Fruit fly (Drosophila melanogaster) whole organism, embryonic: Measurements from ENCODE around the gene ND-PDSW.

Experiments used
- Asciz ChIP-seq: fragments of 200-800 bp; sonication (Bioruptor generic); optimal IDR thresholded peaks from 2 replicates; lab custom pipeline; 2017; ENCODE audit warnings: missing biosample characterization, mild to moderate bottlenecking, missing genetic modification characterization, missing genetic modification reagents
- Atf6 ChIP-seq: fragments of 200-800 bp; sonication (Bioruptor generic); IDR thresholded peaks from 2 replicates; pipeline ENCODE4 v1.3.6; 2022; ENCODE audit warnings: missing biosample characterization, missing genetic modification characterization
- C15 ChIP-seq: fragments of 200-800 bp; sonication (Bioruptor generic); IDR thresholded peaks from 3 replicates; pipeline ENCODE4 v1.3.6; 2022; ENCODE audit warnings: missing biosample characterization, missing genetic modification characterization
- CG10267 ChIP-seq: fragments of 200-800 bp; sonication (Bioruptor generic); optimal IDR thresholded peaks from 2 replicates; lab custom pipeline; 2018; ENCODE audit warnings: missing biosample characterization, mild to moderate bottlenecking, missing genetic modification characterization, moderate library complexity
- CG10979 ChIP-seq: fragments of 200-800 bp; sonication (Bioruptor generic); optimal IDR thresholded peaks from 2 replicates; lab custom pipeline; 2018; ENCODE audit warnings: missing biosample characterization, mild to moderate bottlenecking, missing genetic modification characterization, moderate library complexity
- CG11247 ChIP-seq: fragments of 200-800 bp; sonication (Bioruptor generic); IDR thresholded peaks from 2 replicates; pipeline ENCODE4 v1.3.6; 2022; ENCODE audit warnings: missing biosample characterization, missing genetic modification characterization
- CG11504 ChIP-seq: fragments of 200-800 bp; sonication (Bioruptor generic); optimal IDR thresholded peaks from 3 replicates; lab custom pipeline; 2019; ENCODE audit warnings: missing biosample characterization, mild to moderate bottlenecking, missing genetic modification characterization, moderate library complexity
- CG11560 ChIP-seq: fragments of 200-800 bp; sonication (Bioruptor generic); IDR thresholded peaks from 3 replicates; pipeline ENCODE4 v1.3.6; 2022; ENCODE audit warnings: missing biosample characterization, missing genetic modification characterization
- CG1233 ChIP-seq: fragments of 200-800 bp; sonication (Bioruptor generic); optimal IDR thresholded peaks from 4 replicates; lab custom pipeline; 2018; ENCODE audit warnings: missing biosample characterization, mild to moderate bottlenecking, missing genetic modification characterization
- CG13424 ChIP-seq: fragments of 200-800 bp; sonication (Bioruptor generic); optimal IDR thresholded peaks from 2 replicates; lab custom pipeline; 2019; ENCODE audit warnings: missing biosample characterization, mild to moderate bottlenecking, missing genetic modification characterization, moderate library complexity
- CG14050 ChIP-seq: fragments of 200-800 bp; sonication (Bioruptor generic); IDR thresholded peaks from 3 replicates; pipeline ENCODE4 v1.3.6; 2022; ENCODE audit warnings: missing biosample characterization, missing genetic modification characterization
- CG2712 ChIP-seq: fragments of 200-800 bp; optimal IDR thresholded peaks from 3 replicates; lab custom pipeline; 2019; ENCODE audit warnings: missing biosample characterization, mild to moderate bottlenecking, missing genetic modification characterization, moderate library complexity
- CG2875 ChIP-seq: fragments of 200-800 bp; sonication (Bioruptor generic); optimal IDR thresholded peaks from 2 replicates; lab custom pipeline; 2017; ENCODE audit warnings: missing biosample characterization, mild to moderate bottlenecking, missing genetic modification characterization, missing genetic modification reagents
- CG30403 ChIP-seq: fragments of 200-800 bp; sonication (Bioruptor generic); optimal IDR thresholded peaks from 3 replicates; lab custom pipeline; 2016; ENCODE audit warnings: missing biosample characterization, missing genetic modification characterization
- CG31441 ChIP-seq: fragments of 200-800 bp; sonication (Bioruptor generic); IDR thresholded peaks from 2 replicates; pipeline ENCODE4 v1.3.6; 2022; ENCODE audit warnings: missing biosample characterization, missing genetic modification characterization
- CG6791 ChIP-seq: fragments of 200-800 bp; sonication (Bioruptor generic); IDR thresholded peaks from 3 replicates; pipeline ENCODE4 v1.3.6; 2022; ENCODE audit warnings: missing biosample characterization, missing genetic modification characterization; ENCODE audit not compliant: partially characterized antibody
- CG7556 ChIP-seq: fragments of 200-800 bp; sonication (Bioruptor generic); optimal IDR thresholded peaks from 2 replicates; lab custom pipeline; 2017; ENCODE audit warnings: missing biosample characterization, mild to moderate bottlenecking, missing genetic modification characterization
- CG7839 ChIP-seq: fragments of 200-800 bp; sonication (Bioruptor generic); optimal IDR thresholded peaks from 3 replicates; lab custom pipeline; 2018; ENCODE audit warnings: missing biosample characterization, mild to moderate bottlenecking, missing genetic modification characterization, moderate library complexity
- D19A ChIP-seq: fragments of 200-800 bp; optimal IDR thresholded peaks from 3 replicates; lab custom pipeline; 2019; ENCODE audit warnings: missing biosample characterization, mild to moderate bottlenecking, missing genetic modification characterization, moderate library complexity
- E2f1 ChIP-seq: fragments of 200-800 bp; sonication (Bioruptor generic); IDR thresholded peaks from 2 replicates; pipeline ENCODE4 v1.3.6; 2022; ENCODE audit warnings: missing biosample characterization, missing genetic modification characterization
- Hand ChIP-seq: fragments of 200-800 bp; sonication (Bioruptor generic); optimal IDR thresholded peaks from 2 replicates; lab custom pipeline; 2017; ENCODE audit warnings: mild to moderate bottlenecking, missing biosample characterization, missing genetic modification reagents, missing genetic modification characterization
- Hr3 ChIP-seq: fragments of 200-800 bp; sonication (Bioruptor generic); optimal IDR thresholded peaks from 3 replicates; lab custom pipeline; 2016; ENCODE audit warnings: missing biosample characterization, missing genetic modification characterization
- Hr51 ChIP-seq, 2 experiments: fragments of 200-800 bp; sonication (Bioruptor generic); optimal IDR thresholded peaks; 2 replicates in 1 of 2; 3 replicates in 1 of 2; lab custom pipeline; 2016 to 2018; ENCODE audit warnings: missing biosample characterization in 2 of 2, missing genetic modification characterization in 2 of 2, mild to moderate bottlenecking in 1 of 2, moderate library complexity in 1 of 2
- MBD-R2 ChIP-seq: fragments of 200-800 bp; sonication (Bioruptor generic); IDR thresholded peaks from 2 replicates; pipeline ENCODE4 v1.3.6; 2022; ENCODE audit warnings: missing biosample characterization, missing genetic modification characterization
- Med ChIP-seq: fragments of 200-800 bp; sonication (Bioruptor generic); peaks from one replicate; lab custom pipeline; 2016; ENCODE audit warnings: missing biosample characterization, missing genetic modification characterization, mild to moderate bottlenecking, inconsistent platforms, moderate library complexity
- TFAM ChIP-seq: fragments of 200-800 bp; sonication (Bioruptor generic); optimal IDR thresholded peaks from 2 replicates; lab custom pipeline; 2017; ENCODE audit warnings: missing biosample characterization, missing genetic modification characterization, inconsistent platforms
- ab ChIP-seq: fragments of 200-800 bp; sonication (Bioruptor generic); optimal IDR thresholded peaks from 2 replicates; lab custom pipeline; 2016; ENCODE audit warnings: missing biosample characterization, missing genetic modification characterization
- ac ChIP-seq: fragments of 200-800 bp; sonication (Bioruptor generic); optimal IDR thresholded peaks from 3 replicates; lab custom pipeline; 2017; ENCODE audit warnings: missing biosample characterization, mild to moderate bottlenecking, missing genetic modification characterization
- bsh ChIP-seq, 2 experiments: fragments of 200-800 bp; sonication (Bioruptor generic); optimal IDR thresholded peaks; 2 replicates each; lab custom pipeline; 2017 to 2018; ENCODE audit warnings: mild to moderate bottlenecking in 2 of 2, missing biosample characterization in 2 of 2, missing genetic modification characterization in 2 of 2, moderate library complexity in 1 of 2
- crp ChIP-seq, 2 experiments: fragments of 200-800 bp; sonication (Bioruptor generic); optimal IDR thresholded peaks; 2 replicates in 1 of 2; 3 replicates in 1 of 2; lab custom pipeline; 2017; ENCODE audit warnings: missing biosample characterization in 2 of 2, missing genetic modification characterization in 2 of 2, mild to moderate bottlenecking in 1 of 2, moderate library complexity in 1 of 2
- danr ChIP-seq: fragments of 200-800 bp; sonication (Bioruptor generic); IDR thresholded peaks from 2 replicates; pipeline ENCODE4 v1.3.6; 2022; ENCODE audit warnings: missing biosample characterization, missing genetic modification characterization
- emc ChIP-seq: fragments of 200-800 bp; sonication (Bioruptor generic); optimal IDR thresholded peaks from 2 replicates; lab custom pipeline; 2016; ENCODE audit warnings: missing biosample characterization, missing genetic modification characterization
- fd102C ChIP-seq: fragments of 200-800 bp; sonication (Bioruptor generic); optimal IDR thresholded peaks from 2 replicates; lab custom pipeline; 2018; ENCODE audit warnings: missing biosample characterization, mild to moderate bottlenecking, missing genetic modification characterization, moderate library complexity
- gem ChIP-seq: fragments of 200-800 bp; sonication (Bioruptor generic); optimal IDR thresholded peaks from 2 replicates; lab custom pipeline; 2019; ENCODE audit warnings: missing biosample characterization, mild to moderate bottlenecking, missing genetic modification characterization, moderate library complexity
- gro ChIP-seq: fragments of 200-800 bp; sonication (Bioruptor generic); optimal IDR thresholded peaks from 2 replicates; lab custom pipeline; 2016; ENCODE audit warnings: missing biosample characterization, missing genetic modification characterization
- gsb-n ChIP-seq: fragments of 200-800 bp; sonication (Bioruptor generic); optimal IDR thresholded peaks from 3 replicates; lab custom pipeline; 2018; ENCODE audit warnings: missing biosample characterization, mild to moderate bottlenecking, missing genetic modification characterization
- hbn ChIP-seq: fragments of 200-800 bp; sonication (Bioruptor generic); IDR thresholded peaks from 2 replicates; pipeline ENCODE4 v1.3.6; 2022; ENCODE audit warnings: missing biosample characterization, missing genetic modification characterization; ENCODE audit not compliant: partially characterized antibody
- her ChIP-seq: fragments of 200-800 bp; sonication (Bioruptor generic); optimal IDR thresholded peaks from 2 replicates; lab custom pipeline; 2016; ENCODE audit warnings: missing biosample characterization, missing genetic modification characterization
- phol ChIP-seq: fragments of 200-800 bp; sonication (Bioruptor generic); optimal IDR thresholded peaks from 3 replicates; lab custom pipeline; 2018; ENCODE audit warnings: missing biosample characterization, mild to moderate bottlenecking, missing genetic modification characterization, moderate library complexity
- pita ChIP-seq: fragments of 200-800 bp; sonication (Bioruptor generic); optimal IDR thresholded peaks from 2 replicates; lab custom pipeline; 2017; ENCODE audit warnings: missing biosample characterization, mild to moderate bottlenecking, missing genetic modification characterization
- prd ChIP-seq, 3 experiments: fragments of >200 bp in 2 of 3; fragments of 200-800 bp in 1 of 3; sonication (Bioruptor generic) in 1 of 3; optimal IDR thresholded peaks in 2 of 3; IDR thresholded peaks in 1 of 3; 2 replicates in 2 of 3; 3 replicates in 1 of 3; pipeline versions ENCODE4 v1.3.6 to Lab custom; 2017 to 2022; ENCODE audit warnings: missing biosample characterization in 1 of 3, missing genetic modification characterization in 1 of 3
- pum ChIP-seq: fragments of 200-800 bp; sonication (Bioruptor generic); optimal IDR thresholded peaks from 2 replicates; lab custom pipeline; 2016; ENCODE audit warnings: missing biosample characterization, missing genetic modification characterization
- repo ChIP-seq: fragments of 200-800 bp; sonication (Bioruptor generic); optimal IDR thresholded peaks from 2 replicates; lab custom pipeline; 2016; ENCODE audit warnings: missing biosample characterization, missing genetic modification characterization
- sc ChIP-seq, 3 experiments: fragments of >200 bp in 2 of 3; fragments of 200-800 bp in 1 of 3; sonication (Bioruptor generic) in 1 of 3; optimal IDR thresholded peaks; 2 replicates in 2 of 3; 3 replicates in 1 of 3; lab custom pipeline; 2017; ENCODE audit warnings: mild to moderate bottlenecking in 1 of 3, missing biosample characterization in 1 of 3, missing genetic modification characterization in 1 of 3, missing genetic modification reagents in 1 of 3
- sens ChIP-seq: fragments of 200-800 bp; sonication (Bioruptor generic); peaks from one replicate; lab custom pipeline; 2016; ENCODE audit warnings: missing biosample characterization, missing genetic modification characterization
- sima ChIP-seq: fragments of 200-800 bp; sonication (Bioruptor generic); optimal IDR thresholded peaks from 2 replicates; lab custom pipeline; 2016; ENCODE audit warnings: missing biosample characterization, missing genetic modification characterization
- sisA ChIP-seq: fragments of 200-800 bp; sonication (Bioruptor generic); IDR thresholded peaks from 2 replicates; pipeline ENCODE4 v1.3.6; 2022; ENCODE audit warnings: missing biosample characterization, missing genetic modification characterization
- zfh2 ChIP-seq: fragments of 200-800 bp; sonication (Bioruptor generic); optimal IDR thresholded peaks from 2 replicates; lab custom pipeline; 2016; ENCODE audit warnings: missing biosample characterization, missing genetic modification characterization

Gene ND-PDSW

DNA sequence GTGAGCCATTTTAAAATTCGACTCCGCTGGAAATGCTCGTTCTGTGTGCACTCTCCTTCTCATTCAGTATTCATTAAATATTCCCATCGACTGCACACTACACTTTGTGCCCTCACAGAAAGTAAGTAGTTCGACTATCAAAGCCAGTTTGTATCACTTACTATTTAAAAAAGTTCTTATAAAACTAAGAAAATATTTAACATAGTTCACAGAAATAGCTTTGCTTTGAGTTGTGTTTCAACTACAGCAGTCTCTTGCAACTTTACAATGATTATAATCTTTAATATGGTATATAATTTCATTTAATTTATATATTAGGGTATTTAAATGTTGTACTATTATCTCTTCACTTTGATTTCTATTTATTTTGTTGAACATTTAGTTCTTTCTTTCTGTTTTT is 26.5 kb upstream of the ND-PDSW start (continued):
- TF ChIP-seq D19A (tag; lab: Kevin White, UChicago) (peak; percentile 98), CG11504 (tag; lab: Kevin White, UChicago) (peak; percentile 52), CG2712 (tag; lab: Kevin White, UChicago) (peak; percentile 63), CG13424 (tag; lab: Kevin White, UChicago) (peak; percentile 19), bsh (GFP tag; optimal IDR thresholded peaks at IDR 0.05; lab: Kevin White, UChicago) (peak in 1 of 2 experiments; percentile 54), fd102C (no peak), sens (GFP tag; lab: Kevin White, UChicago) (peak; percentile 83), sc (optimal IDR thresholded peaks at IDR 0.05; lab: Kevin White, UChicago) (no peak), sc (GFP tag; optimal IDR thresholded peaks at IDR 0.05; lab: Kevin White, UChicago) (peak; percentile 12), gsb-n (peak; percentile 53), phol (tag; lab: Kevin White, UChicago) (peak; percentile 49), CG30403 (peak; percentile 3), CG10267 (tag; lab: Kevin White, UChicago) (peak; percentile 30), prd (optimal IDR thresholded peaks at IDR 0.05; lab: Kevin White, UChicago) (no peak), prd (GFP tag; IDR thresholded peaks at IDR 0.05; lab: Robert Waterston, UW) (no peak), CG31441 (GFP tag; lab: Robert Waterston, UW) (peak; percentile 36; the same call in 1 of the 2 replicates), CG10979 (peak; percentile 63), Hr51 (GFP tag; optimal IDR thresholded peaks at IDR 0.05; lab: Kevin White, UChicago) (peak in 1 of 2 experiments; percentile 11)
- TF ChIP-seq, all 482 proteins: peak for 47

DNA sequence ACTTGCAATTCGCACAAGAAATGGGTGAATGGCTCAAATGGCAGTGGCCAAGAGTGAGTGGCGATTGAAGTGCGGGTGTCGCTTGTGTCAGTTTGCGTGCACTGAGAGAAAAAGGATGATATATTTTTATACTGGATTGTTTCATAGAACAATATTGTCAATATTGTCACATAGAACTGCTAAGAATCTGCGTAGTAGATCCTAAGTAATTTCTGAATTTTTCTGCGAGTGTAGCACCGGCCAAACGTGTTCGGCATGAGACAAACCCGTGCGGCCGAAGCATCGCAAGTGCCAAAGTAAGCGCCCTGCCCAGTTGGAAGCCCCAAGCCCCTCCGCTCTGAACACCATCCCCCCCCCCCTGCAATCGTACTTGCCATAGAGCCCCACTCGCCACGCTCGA is 25.6 kb upstream of the ND-PDSW start:
- TF ChIP-seq zfh2 (GFP tag; lab: Kevin White, UChicago): peak; percentile 16
- TF ChIP-seq CG1233 (GFP tag; lab: Kevin White, UChicago): peak; percentile 44
- peak; percentile 54; the same call in 1 of the 2 replicates for TF ChIP-seq Atf6 (GFP tag; lab: Robert Waterston, UW)
- TF ChIP-seq hbn: no peak
- peak; percentile 54 for TF ChIP-seq CG2875 (GFP tag; lab: Kevin White, UChicago)
- TF ChIP-seq pum (GFP tag; lab: Kevin White, UChicago): peak; percentile 36
- peak; percentile 82 for TF ChIP-seq gem
- no peak for TF ChIP-seq her
- TF ChIP-seq pita (GFP tag; lab: Kevin White, UChicago): no peak
- TF ChIP-seq Hr51 (GFP tag; optimal IDR thresholded peaks at IDR 0.05; lab: Kevin White, UChicago): peak; percentile 40 to 80
- TF ChIP-seq E2f1: peak; percentile 75
- TF ChIP-seq gro (GFP tag; lab: Kevin White, UChicago): no peak
- TF ChIP-seq repo (GFP tag; lab: Kevin White, UChicago): peak; percentile 2
- TF ChIP-seq MBD-R2 (GFP tag; lab: Robert Waterston, UW): no peak
- TF ChIP-seq C15 (GFP tag; lab: Robert Waterston, UW): no peak
- TF ChIP-seq crp (GFP tag; optimal IDR thresholded peaks at IDR 0.05; lab: Kevin White, UChicago): peak in 1 of 2 experiments; percentile 26
- peak; percentile 58; the same call in 1 of the 2 replicates for TF ChIP-seq CG11247 (GFP tag; lab: Robert Waterston, UW)
- peak; percentile 84 for TF ChIP-seq sisA
- peak; percentile 68 for TF ChIP-seq CG7839 (tag; lab: Kevin White, UChicago)
- TF ChIP-seq ac (GFP tag; lab: Kevin White, UChicago): no peak
- no peak for TF ChIP-seq Hand (GFP tag; lab: Kevin White, UChicago)
- no peak for TF ChIP-seq TFAM (GFP tag; lab: Kevin White, UChicago)
- TF ChIP-seq sima (GFP tag; lab: Kevin White, UChicago): no peak
- TF ChIP-seq Med: peak; percentile 89
- TF ChIP-seq danr (GFP tag; lab: Robert Waterston, UW): peak; percentile 65; the same call in 1 of the 2 replicates
- peak; percentile 58; the same call in 2 of the 3 replicates for TF ChIP-seq CG11560 (tag; lab: Robert Waterston, UW)
- TF ChIP-seq Asciz (GFP tag; lab: Kevin White, UChicago): peak; percentile 71
- TF ChIP-seq Hr3 (GFP tag; lab: Kevin White, UChicago): peak; percentile 57
- peak; percentile 44 for TF ChIP-seq CG7556 (GFP tag; lab: Kevin White, UChicago)
- TF ChIP-seq CG14050 (GFP tag; lab: Robert Waterston, UW): peak; percentile 37; the same call in 1 of the 3 replicates
- TF ChIP-seq ab (GFP tag; lab: Kevin White, UChicago): no peak
- no peak for TF ChIP-seq CG6791 (GFP tag; lab: Robert Waterston, UW)
- TF ChIP-seq emc (GFP tag; lab: Kevin White, UChicago): no peak
